Fruit fly (Drosophila melanogaster) whole organism, pupa: ENCODE measurements around the gene GlcAT-I.

Experiments
- CG10348 ChIP-seq: fragments of 200-800 bp; sonication (Bioruptor generic); IDR thresholded peaks from 2 replicates; pipeline ENCODE4 v1.3.6; 2022; ENCODE audit warnings: missing biosample characterization, missing genetic modification characterization
- CG12605 ChIP-seq: fragments of 200-800 bp; sonication (Bioruptor generic); IDR thresholded peaks from 2 replicates; pipeline ENCODE4 v1.3.6; 2022; ENCODE audit warnings: missing biosample characterization, missing genetic modification characterization
- CG13204 ChIP-seq: fragments of 200-800 bp; sonication (Bioruptor generic); optimal IDR thresholded peaks from 2 replicates; lab custom pipeline; 2018; ENCODE audit warnings: missing biosample characterization, mild to moderate bottlenecking, missing genetic modification characterization, moderate library complexity
- CG14655 ChIP-seq: fragments of 200-800 bp; sonication (Bioruptor generic); optimal IDR thresholded peaks from 3 replicates; lab custom pipeline; 2017; ENCODE audit warnings: mild to moderate bottlenecking, missing biosample characterization, missing genetic modification reagents, missing genetic modification characterization
- CG15710 ChIP-seq: fragments of 200-800 bp; sonication (Bioruptor generic); optimal IDR thresholded peaks from 2 replicates; lab custom pipeline; 2018; ENCODE audit warnings: missing biosample characterization, mild to moderate bottlenecking, missing genetic modification characterization, moderate library complexity
- CG17806 ChIP-seq: fragments of 200-800 bp; sonication (Bioruptor generic); optimal IDR thresholded peaks from 2 replicates; lab custom pipeline; 2018; ENCODE audit warnings: missing biosample characterization, mild to moderate bottlenecking, missing genetic modification characterization, moderate library complexity
- CG32121 ChIP-seq: fragments of 200-800 bp; sonication (Bioruptor generic); IDR thresholded peaks from 2 replicates; pipeline ENCODE4 v1.3.6; 2022; ENCODE audit warnings: missing biosample characterization, missing genetic modification characterization
- CG34367 ChIP-seq: fragments of 200-800 bp; sonication (Bioruptor generic); optimal IDR thresholded peaks from 2 replicates; lab custom pipeline; 2018; ENCODE audit warnings: missing biosample characterization, mild to moderate bottlenecking, missing genetic modification characterization
- CG4496 ChIP-seq: fragments of 200-800 bp; sonication (Bioruptor generic); IDR thresholded peaks from 3 replicates; pipeline ENCODE4 v1.3.6; 2022; ENCODE audit warnings: missing biosample characterization, missing genetic modification characterization
- CG8159 ChIP-seq: fragments of 200-800 bp; sonication (Bioruptor generic); optimal IDR thresholded peaks from 3 replicates; lab custom pipeline; 2018; ENCODE audit warnings: missing biosample characterization, mild to moderate bottlenecking, missing genetic modification characterization, moderate library complexity
- CG8301 ChIP-seq: fragments of 200-800 bp; sonication (Bioruptor generic); optimal IDR thresholded peaks from 2 replicates; lab custom pipeline; 2018; ENCODE audit warnings: missing biosample characterization, mild to moderate bottlenecking, missing genetic modification characterization
- CG9948 ChIP-seq: fragments of 200-800 bp; sonication (Bioruptor generic); optimal IDR thresholded peaks from 2 replicates; lab custom pipeline; 2018; ENCODE audit warnings: missing biosample characterization, mild to moderate bottlenecking, missing genetic modification characterization, moderate library complexity
- D1 ChIP-seq: fragments of 200-800 bp; sonication (Bioruptor generic); optimal IDR thresholded peaks from 2 replicates; lab custom pipeline; 2018; ENCODE audit warnings: missing biosample characterization, mild to moderate bottlenecking, missing genetic modification characterization, moderate library complexity
- EcR ChIP-seq: fragments of 200-800 bp; sonication (Bioruptor generic); optimal IDR thresholded peaks from 3 replicates; lab custom pipeline; 2019; ENCODE audit warnings: missing biosample characterization, missing genetic modification characterization, mild to moderate bottlenecking, moderate library complexity, missing genetic modification reagents
- Ets98B ChIP-seq: fragments of 200-800 bp; sonication (Bioruptor generic); IDR thresholded peaks from 2 replicates; pipeline ENCODE4 v1.3.6; 2022; ENCODE audit warnings: missing biosample characterization, missing genetic modification characterization
- Pif1A ChIP-seq: fragments of 200-800 bp; sonication (Bioruptor generic); optimal IDR thresholded peaks from 3 replicates; lab custom pipeline; 2016; ENCODE audit warnings: missing biosample characterization, missing genetic modification characterization
- Pif1B ChIP-seq: fragments of 200-800 bp; sonication (Bioruptor generic); optimal IDR thresholded peaks from 3 replicates; lab custom pipeline; 2016; ENCODE audit warnings: missing biosample characterization, missing genetic modification characterization
- Snoo ChIP-seq: fragments of 200-800 bp; sonication (Bioruptor generic); optimal IDR thresholded peaks from 3 replicates; lab custom pipeline; 2017; ENCODE audit warnings: missing biosample characterization, mild to moderate bottlenecking, missing genetic modification characterization, inconsistent platforms
- fd96Ca ChIP-seq: fragments of 200-800 bp; sonication (Bioruptor generic); IDR thresholded peaks from 3 replicates; pipeline ENCODE4 v1.3.6; 2022; ENCODE audit warnings: missing biosample characterization, missing genetic modification characterization
- gl ChIP-seq: fragments of 200-800 bp; sonication (Bioruptor generic); optimal IDR thresholded peaks from 2 replicates; lab custom pipeline; 2018; ENCODE audit warnings: missing biosample characterization, mild to moderate bottlenecking, missing genetic modification characterization
- rn ChIP-seq: fragments of 200-800 bp; sonication (Bioruptor generic); IDR thresholded peaks from 2 replicates; pipeline ENCODE4 v1.3.6; 2022; ENCODE audit warnings: missing biosample characterization, missing genetic modification characterization

GlcAT-I gene

dm6 chrX:4116834-4117736 is 13.9 kb upstream of the GlcAT-I start, which contains the start of the genes tyf and Tip60:
Gene tyf, plus strand, starts transcription at chrX:4117020.
Gene Tip60, minus strand, starts transcription at chrX:4117487.
- TF ChIP-seq CG15710 (tag; lab: Kevin White, UChicago) (no peak), Snoo (tag; lab: Kevin White, UChicago) (peak; percentile 3), CG4496 (GFP tag; lab: Robert Waterston, UW) (peak; percentile 57; the same call in 2 of the 3 replicates), CG9948 (no peak), EcR (GFP tag; lab: Kevin White, UChicago) (peak; percentile 55), Pif1B (GFP tag; lab: Kevin White, UChicago) (peak; percentile 21), CG12605 (GFP tag; lab: Robert Waterston, UW) (no peak)

- TF ChIP-seq CG15710 (tag; lab: Kevin White, UChicago): no peak
- TF ChIP-seq Ets98B (GFP tag; lab: Robert Waterston, UW): no peak
- TF ChIP-seq CG13204 (GFP tag; lab: Kevin White, UChicago): no peak
- no peak for TF ChIP-seq CG32121
- TF ChIP-seq CG17806 (tag; lab: Kevin White, UChicago): no peak
- no peak for TF ChIP-seq CG34367 (tag; lab: Kevin White, UChicago)
- no peak for TF ChIP-seq CG10348 (GFP tag; lab: Robert Waterston, UW)
- no peak for TF ChIP-seq Pif1A (GFP tag; lab: Kevin White, UChicago)
These were observed 11.4 kb upstream of the GlcAT-I start for dm6 chrX:4119582-4119981.

dm6 chrX:4139043-4139442 is 8.0 kb downstream of the GlcAT-I start:
- TF ChIP-seq Ets98B (GFP tag; lab: Robert Waterston, UW) (no peak), gl (no peak), rn (GFP tag; lab: Robert Waterston, UW) (no peak), CG8301 (tag; lab: Kevin White, UChicago) (no peak), CG13204 (GFP tag; lab: Kevin White, UChicago) (no peak), CG12605 (GFP tag; lab: Robert Waterston, UW) (no peak), CG34367 (tag; lab: Kevin White, UChicago) (no peak), Snoo (tag; lab: Kevin White, UChicago) (no peak), CG9948 (no peak), EcR (GFP tag; lab: Kevin White, UChicago) (no peak), Pif1B (GFP tag; lab: Kevin White, UChicago) (no peak), CG8159 (tag; lab: Kevin White, UChicago) (no peak), CG17806 (tag; lab: Kevin White, UChicago) (no peak), CG32121 (no peak), CG15710 (tag; lab: Kevin White, UChicago) (no peak), CG14655 (GFP tag; lab: Kevin White, UChicago) (no peak), CG4496 (GFP tag; lab: Robert Waterston, UW) (no peak)

- peak; percentile 17 for TF ChIP-seq CG14655 (GFP tag; lab: Kevin White, UChicago)
- no peak for TF ChIP-seq CG10348 (GFP tag; lab: Robert Waterston, UW)
- no peak for TF ChIP-seq CG9948
- TF ChIP-seq CG12605 (GFP tag; lab: Robert Waterston, UW): no peak
- peak; percentile 45; the same call in 1 of the 3 replicates for TF ChIP-seq fd96Ca
- peak; percentile 30 for TF ChIP-seq CG8301 (tag; lab: Kevin White, UChicago)
- TF ChIP-seq CG15710 (tag; lab: Kevin White, UChicago): no peak
- TF ChIP-seq Ets98B (GFP tag; lab: Robert Waterston, UW): peak; percentile 36
- TF ChIP-seq Pif1B (GFP tag; lab: Kevin White, UChicago): no peak
- TF ChIP-seq CG34367 (tag; lab: Kevin White, UChicago): no peak
- TF ChIP-seq D1 (tag; lab: Kevin White, UChicago): no peak
- no peak for TF ChIP-seq gl
- peak; percentile 4 for TF ChIP-seq CG8159 (tag; lab: Kevin White, UChicago)
- TF ChIP-seq Snoo (tag; lab: Kevin White, UChicago): no peak
- no peak for TF ChIP-seq CG32121
- TF ChIP-seq EcR (GFP tag; lab: Kevin White, UChicago): no peak
- TF ChIP-seq CG13204 (GFP tag; lab: Kevin White, UChicago): no peak
- TF ChIP-seq Pif1A (GFP tag; lab: Kevin White, UChicago): peak; percentile 19
- 0 out of 3 replicates have a peak, but pooled peaks have one; percentile 19 for TF ChIP-seq CG4496 (GFP tag; lab: Robert Waterston, UW)
- no peak for TF ChIP-seq rn (GFP tag; lab: Robert Waterston, UW)
- no peak for TF ChIP-seq CG17806 (tag; lab: Kevin White, UChicago)
These were observed 20.0 kb downstream of the GlcAT-I start for dm6 chrX:4150989-4151388.

- TF ChIP-seq CG9948 (peak; percentile 40), CG14655 (GFP tag; lab: Kevin White, UChicago) (peak; percentile 79), EcR (GFP tag; lab: Kevin White, UChicago) (no peak), Pif1B (GFP tag; lab: Kevin White, UChicago) (peak; percentile 26), CG8159 (tag; lab: Kevin White, UChicago) (peak; percentile 53), CG17806 (tag; lab: Kevin White, UChicago) (peak; percentile 51), D1 (tag; lab: Kevin White, UChicago) (no peak), rn (GFP tag; lab: Robert Waterston, UW) (peak; percentile 16; the same call in 1 of the 2 replicates), fd96Ca (peak; percentile 41; the same call in 2 of the 3 replicates), Snoo (tag; lab: Kevin White, UChicago) (no peak), CG32121 (peak; percentile 58; the same call in 1 of the 2 replicates), gl (no peak), CG4496 (GFP tag; lab: Robert Waterston, UW) (peak; percentile 81), Pif1A (GFP tag; lab: Kevin White, UChicago) (peak; percentile 44), CG8301 (tag; lab: Kevin White, UChicago) (peak; percentile 65), CG13204 (GFP tag; lab: Kevin White, UChicago) (no peak), CG10348 (GFP tag; lab: Robert Waterston, UW) (no peak), CG15710 (tag; lab: Kevin White, UChicago) (peak; percentile 51), Ets98B (GFP tag; lab: Robert Waterston, UW) (peak; percentile 59), CG34367 (tag; lab: Kevin White, UChicago) (peak; percentile 51), CG12605 (GFP tag; lab: Robert Waterston, UW) (peak; percentile 39; the same call in 1 of the 2 replicates)
- TF ChIP-seq, all 21 proteins: peak for 15
These were observed 39.5 kb downstream of the GlcAT-I start for dm6 chrX:4170492-4170891.
